Worm (Caenorhabditis elegans) whole organism, late embryonic: Measurements from ENCODE around the gene B0361.9.

Source experiments
- C08G9.2 ChIP-seq: sonication (generic microtip); optimal IDR thresholded peaks from 2 replicates; lab custom pipeline; 2016; ENCODE audit warnings: mild to moderate bottlenecking, missing genetic modification characterization, moderate library complexity, missing compliant biosample characterization
- C38D4.7 ChIP-seq: fragments of 200-800 bp; sonication (Bioruptor generic); optimal IDR thresholded peaks from 2 replicates; lab custom pipeline; 2018; ENCODE audit warnings: mild to moderate bottlenecking, missing genetic modification characterization, moderate library complexity, missing compliant biosample characterization
- F13H6.1 ChIP-seq: sonication (generic microtip); optimal IDR thresholded peaks from 2 replicates; lab custom pipeline; 2016; ENCODE audit warnings: missing genetic modification characterization, missing compliant biosample characterization
- K02D7.2 ChIP-seq: sonication (generic microtip); optimal IDR thresholded peaks from 2 replicates; lab custom pipeline; 2017; ENCODE audit warnings: mild to moderate bottlenecking, missing genetic modification characterization, missing compliant biosample characterization
- ahr-1 ChIP-seq: sonication (generic microtip); optimal IDR thresholded peaks from 2 replicates; lab custom pipeline; 2016; ENCODE audit warnings: missing genetic modification characterization, missing compliant biosample characterization
- ceh-14 ChIP-seq: sonication (generic microtip); optimal IDR thresholded peaks from 2 replicates; lab custom pipeline; 2016; ENCODE audit warnings: missing genotype, missing genetic modification characterization, missing compliant biosample characterization
- ceh-18 ChIP-seq: sonication (generic microtip); optimal IDR thresholded peaks from 2 replicates; lab custom pipeline; 2016; ENCODE audit warnings: missing genetic modification characterization, missing compliant biosample characterization
- ceh-19 ChIP-seq: fragments of 200-800 bp; sonication (Bioruptor generic); optimal IDR thresholded peaks from 2 replicates; lab custom pipeline; 2018; ENCODE audit warnings: mild to moderate bottlenecking, missing genetic modification characterization, missing compliant biosample characterization
- ceh-2 ChIP-seq: sonication (generic microtip); optimal IDR thresholded peaks from 2 replicates; lab custom pipeline; 2016; ENCODE audit warnings: missing genotype, missing genetic modification characterization, missing compliant biosample characterization
- ceh-22 ChIP-seq: sonication (generic microtip); optimal IDR thresholded peaks from 2 replicates; lab custom pipeline; 2017; ENCODE audit warnings: missing biosample characterization, missing genetic modification characterization
- ceh-31 ChIP-seq: sonication (generic microtip); optimal IDR thresholded peaks from 2 replicates; lab custom pipeline; 2016; ENCODE audit warnings: missing genetic modification characterization, missing compliant biosample characterization
- ceh-48 ChIP-seq: sonication (generic microtip); optimal IDR thresholded peaks from 2 replicates; lab custom pipeline; 2016; ENCODE audit warnings: missing genetic modification characterization, inconsistent platforms, missing compliant biosample characterization
- ceh-9 ChIP-seq: sonication (generic microtip); optimal IDR thresholded peaks from 2 replicates; lab custom pipeline; 2016; ENCODE audit warnings: mild to moderate bottlenecking, missing genetic modification characterization, inconsistent platforms, missing compliant biosample characterization
- dmd-4 ChIP-seq: sonication (generic microtip); optimal IDR thresholded peaks from 2 replicates; lab custom pipeline; 2016; ENCODE audit warnings: borderline replicate concordance, missing genetic modification characterization, missing compliant biosample characterization
- dve-1 ChIP-seq: sonication (generic microtip); optimal IDR thresholded peaks from 2 replicates; lab custom pipeline; 2017; ENCODE audit warnings: antibody characterized with exemption, mild to moderate bottlenecking, missing genetic modification characterization, missing compliant biosample characterization
- elt-4 ChIP-seq: sonication (generic microtip); optimal IDR thresholded peaks from 2 replicates; lab custom pipeline; 2016; ENCODE audit warnings: missing genetic modification characterization, missing compliant biosample characterization
- eyg-1 ChIP-seq: sonication (generic microtip); optimal IDR thresholded peaks from 2 replicates; lab custom pipeline; 2016; ENCODE audit warnings: missing genotype, missing genetic modification characterization, missing compliant biosample characterization
- fax-1 ChIP-seq: sonication (generic microtip); optimal IDR thresholded peaks from 2 replicates; lab custom pipeline; 2016; ENCODE audit warnings: missing genotype, missing genetic modification characterization, missing compliant biosample characterization
- fkh-10 ChIP-seq: fragments of 150-350 bp; optimal IDR thresholded peaks from 2 replicates; lab custom pipeline; 2014; ENCODE audit warnings: missing biosample characterization, missing genetic modification reagents, missing genetic modification characterization
- fkh-6 ChIP-seq: sonication (generic microtip); optimal IDR thresholded peaks from 2 replicates; lab custom pipeline; 2016; ENCODE audit warnings: missing genetic modification characterization, missing compliant biosample characterization
- hlh-13 ChIP-seq: fragments of 200-800 bp; sonication (Bioruptor generic); optimal IDR thresholded peaks from 2 replicates; lab custom pipeline; 2018; ENCODE audit warnings: mild to moderate bottlenecking, missing genetic modification characterization, missing compliant biosample characterization
- hlh-15 ChIP-seq: sonication (generic microtip); optimal IDR thresholded peaks from 2 replicates; lab custom pipeline; 2016; ENCODE audit warnings: missing genetic modification characterization, missing compliant biosample characterization
- hlh-30 ChIP-seq: sonication (generic microtip); optimal IDR thresholded peaks from 2 replicates; lab custom pipeline; 2017; ENCODE audit warnings: antibody characterized with exemption, missing genetic modification characterization, missing compliant biosample characterization; ENCODE audit not compliant: insufficient read depth
- hlh-8 ChIP-seq: sonication (generic microtip); optimal IDR thresholded peaks from 2 replicates; lab custom pipeline; 2016; ENCODE audit warnings: missing genotype, missing genetic modification characterization, missing compliant biosample characterization
- lim-6 ChIP-seq: sonication (generic microtip); optimal IDR thresholded peaks from 2 replicates; lab custom pipeline; 2016; ENCODE audit warnings: missing genetic modification characterization, missing compliant biosample characterization
- lin-11 ChIP-seq: fragments of 200-800 bp; sonication (Bioruptor generic); optimal IDR thresholded peaks from 2 replicates; lab custom pipeline; 2018; ENCODE audit warnings: mild to moderate bottlenecking, missing genetic modification characterization, missing compliant biosample characterization
- madf-2 ChIP-seq: sonication (generic microtip); optimal IDR thresholded peaks from 2 replicates; lab custom pipeline; 2017; ENCODE audit warnings: missing genetic modification characterization, missing compliant biosample characterization
- nfya-1 ChIP-seq: sonication (generic microtip); optimal IDR thresholded peaks from 2 replicates; lab custom pipeline; 2017; ENCODE audit warnings: missing genetic modification characterization, mild to moderate bottlenecking, missing compliant biosample characterization, antibody characterized with exemption, moderate library complexity
- nhr-232 ChIP-seq: sonication (generic microtip); optimal IDR thresholded peaks from 2 replicates; lab custom pipeline; 2016; ENCODE audit warnings: missing genetic modification characterization, missing compliant biosample characterization
- npax-4 ChIP-seq: sonication (generic microtip); optimal IDR thresholded peaks from 2 replicates; lab custom pipeline; 2016; ENCODE audit warnings: missing genetic modification characterization, missing compliant biosample characterization
- pag-3 ChIP-seq: sonication (generic microtip); optimal IDR thresholded peaks from 2 replicates; lab custom pipeline; 2016; ENCODE audit warnings: missing compliant biosample characterization, missing genetic modification characterization, borderline replicate concordance
- pat-9 ChIP-seq: fragments of 200-800 bp; sonication (Bioruptor generic); optimal IDR thresholded peaks from 2 replicates; lab custom pipeline; 2018; ENCODE audit warnings: mild to moderate bottlenecking, missing genetic modification characterization, moderate library complexity, missing compliant biosample characterization
- pax-1 ChIP-seq: fragments of 150-350 bp; optimal IDR thresholded peaks from 2 replicates; lab custom pipeline; 2014; ENCODE audit warnings: missing biosample characterization, missing genetic modification characterization
- pha-2 ChIP-seq: sonication (generic microtip); optimal IDR thresholded peaks from 2 replicates; lab custom pipeline; 2017; ENCODE audit warnings: mild to moderate bottlenecking, missing genetic modification characterization, missing compliant biosample characterization
- pha-4 ChIP-seq: fragments of 150-350 bp; optimal IDR thresholded peaks from 2 replicates; lab custom pipeline; 2018; ENCODE audit warnings: missing biosample characterization, missing genetic modification reagents, missing genetic modification characterization
- ref-2 ChIP-seq: sonication (generic microtip); optimal IDR thresholded peaks from 2 replicates; lab custom pipeline; 2016; ENCODE audit warnings: missing genetic modification characterization, missing compliant biosample characterization
- rnt-1 ChIP-seq: sonication (generic microtip); optimal IDR thresholded peaks from 2 replicates; lab custom pipeline; 2016; ENCODE audit warnings: missing genetic modification characterization, missing compliant biosample characterization
- sox-2 ChIP-seq: fragments of 200-800 bp; sonication (Bioruptor generic); IDR thresholded peaks from 2 replicates; pipeline ENCODE4 v1.3.6; 2022; ENCODE audit warnings: missing genetic modification reagents, missing genetic modification characterization, missing compliant biosample characterization
- tbx-2 ChIP-seq: sonication (generic microtip); optimal IDR thresholded peaks from 2 replicates; lab custom pipeline; 2016; ENCODE audit warnings: missing genetic modification characterization, missing compliant biosample characterization
- tbx-7 ChIP-seq: sonication (generic microtip); optimal IDR thresholded peaks from 2 replicates; lab custom pipeline; 2016; ENCODE audit warnings: missing genotype, missing genetic modification characterization, missing compliant biosample characterization
- ttx-3 ChIP-seq: sonication (generic microtip); optimal IDR thresholded peaks from 2 replicates; lab custom pipeline; 2016; ENCODE audit warnings: missing genetic modification reagents, missing genetic modification characterization, missing compliant biosample characterization
- zip-5 ChIP-seq: sonication (generic microtip); optimal IDR thresholded peaks from 2 replicates; lab custom pipeline; 2016; ENCODE audit warnings: missing genetic modification characterization, missing compliant biosample characterization
- ztf-16 ChIP-seq: sonication (generic microtip); optimal IDR thresholded peaks from 2 replicates; lab custom pipeline; 2017; ENCODE audit warnings: missing genetic modification characterization, missing compliant biosample characterization

Gene B0361.9

DNA sequence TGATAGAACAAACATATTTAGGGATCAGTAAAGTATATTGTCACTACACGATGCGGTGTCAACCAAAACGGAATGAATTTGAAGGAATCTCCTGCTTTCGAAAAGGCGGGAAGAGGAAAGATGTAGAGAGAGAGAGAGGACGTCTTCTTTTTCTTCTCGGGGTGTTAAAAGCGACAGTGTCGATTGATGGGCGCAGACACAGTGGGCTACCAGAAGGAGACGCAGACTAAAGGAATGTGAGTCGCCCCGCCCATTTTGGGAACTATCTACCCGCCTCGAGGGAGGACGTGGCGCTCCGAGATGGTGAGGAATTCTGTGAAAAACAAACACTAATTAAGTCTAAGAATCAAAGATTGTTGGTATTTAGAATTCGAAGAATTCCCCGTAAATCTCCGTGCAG lies at the start of gene B0361.9, which contains the start of gene B0361.14:
TSS of gene B0361.9 (minus strand) at position 166 of the 400 bp plus-strand sequence.
TSS of gene B0361.14 (minus strand) at position 66 of the 400 bp plus-strand sequence.
- TF ChIP-seq ceh-19 (GFP tag; lab: Kevin White, UChicago) (no peak), ref-2 (peak; percentile 6), pat-9 (tag; lab: Kevin White, UChicago) (no peak), F13H6.1 (no peak), ceh-14 (tag; lab: Kevin White, UChicago) (no peak), zip-5 (tag; lab: Kevin White, UChicago) (no peak), fkh-6 (tag; lab: Kevin White, UChicago) (no peak)

DNA sequence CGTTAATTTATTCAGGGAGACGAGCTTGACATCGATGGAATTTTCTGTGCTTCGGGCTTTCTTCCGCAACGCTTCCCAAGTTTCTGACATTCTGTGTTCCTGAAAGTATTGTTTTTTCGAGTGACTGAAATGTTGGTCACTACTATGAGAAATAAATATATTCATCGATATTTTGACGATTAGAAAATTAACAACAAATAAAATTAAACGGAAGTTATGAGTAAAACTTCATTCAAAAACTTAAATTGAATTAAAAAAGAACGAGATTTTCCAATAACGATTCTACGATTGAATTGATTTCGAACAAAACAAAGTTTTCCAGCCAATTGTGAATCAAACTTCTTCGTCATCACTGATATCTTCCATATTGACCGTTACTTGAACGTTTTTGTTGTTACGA lies 49.6 kb upstream of the B0361.9 start, which contains the start of gene gos-28:
TSS of gene gos-28 (minus strand) at position 101 of the 400 bp plus-strand sequence.
- no peak for TF ChIP-seq hlh-8 (tag; lab: Kevin White, UChicago)
- no peak for TF ChIP-seq ceh-19 (GFP tag; lab: Kevin White, UChicago)
- TF ChIP-seq eyg-1, result no peak
- TF ChIP-seq dve-1, result no peak
- no peak for TF ChIP-seq nhr-232 (tag; lab: Kevin White, UChicago)
- no peak for TF ChIP-seq sox-2 (GFP tag; lab: Robert Waterston, UW)
- TF ChIP-seq, all 69 proteins: peak for 0

- TF ChIP-seq F13H6.1 (no peak), elt-4 (tag; lab: Kevin White, UChicago) (no peak), madf-2 (tag; lab: Kevin White, UChicago) (no peak), ref-2 (no peak), fkh-6 (tag; lab: Kevin White, UChicago) (no peak), tbx-2 (no peak), ceh-48 (tag; lab: Kevin White, UChicago) (no peak), dve-1 (no peak), pax-1 (tag; lab: Kevin White, UChicago) (no peak), npax-4 (tag; lab: Kevin White, UChicago) (no peak), hlh-30 (tag; lab: Kevin White, UChicago) (no peak), zip-5 (tag; lab: Kevin White, UChicago) (no peak), ceh-9 (tag; lab: Kevin White, UChicago) (no peak), ceh-22 (no peak), lin-11 (tag; lab: Kevin White, UChicago) (no peak), hlh-15 (tag; lab: Kevin White, UChicago) (no peak), pag-3 (tag; lab: Kevin White, UChicago) (no peak), rnt-1 (tag; lab: Kevin White, UChicago) (no peak), dmd-4 (tag; lab: Kevin White, UChicago) (no peak)
These were observed 47.6 kb upstream of the B0361.9 start, which contains the start of gene F08F8.7 for ce11 chrIII:7347049-7347448. F08F8.7 (minus strand) TSS chrIII:7347149.

DNA sequence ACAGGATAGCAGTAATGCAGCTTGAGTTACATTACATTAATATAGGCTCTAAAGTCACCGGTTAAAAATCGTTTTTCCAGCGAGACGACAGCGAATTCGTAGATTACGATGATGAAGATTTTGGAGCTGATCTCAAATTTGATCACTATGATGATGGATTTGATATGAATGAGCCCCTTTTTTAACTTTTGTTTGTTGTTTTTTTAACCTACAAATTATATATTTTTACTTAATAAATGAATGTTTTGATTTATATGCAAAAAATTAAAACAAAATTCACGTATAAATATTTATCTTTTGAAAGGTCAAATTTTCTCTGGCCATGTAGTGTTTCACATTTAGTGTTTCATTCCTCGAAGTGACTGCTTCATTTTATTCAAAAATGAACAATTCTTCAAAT lies 44.0 kb upstream of the B0361.9 start, which contains the start of gene F08F8.6:
TSS of gene F08F8.6 (plus strand) at position 301 of the 400 bp plus-strand sequence.
- TF ChIP-seq ceh-2 (tag; lab: Kevin White, UChicago) (no peak), pag-3 (tag; lab: Kevin White, UChicago) (no peak), ahr-1 (tag; lab: Kevin White, UChicago) (no peak), C38D4.7 (GFP tag; lab: Kevin White, UChicago) (no peak), tbx-2 (no peak), ceh-9 (tag; lab: Kevin White, UChicago) (no peak), hlh-8 (tag; lab: Kevin White, UChicago) (no peak), ceh-18 (tag; lab: Kevin White, UChicago) (no peak), pha-4 (tag; lab: Kevin White, UChicago) (no peak), npax-4 (tag; lab: Kevin White, UChicago) (no peak), ceh-19 (GFP tag; lab: Kevin White, UChicago) (no peak), ztf-16 (tag; lab: Kevin White, UChicago) (no peak), nhr-232 (tag; lab: Kevin White, UChicago) (no peak), fkh-6 (tag; lab: Kevin White, UChicago) (no peak)

ce11 chrIII:7339138-7339537 lies 39.7 kb upstream of the B0361.9 start:
- TF ChIP-seq ztf-16 (tag; lab: Kevin White, UChicago), result no peak
- no peak for TF ChIP-seq fkh-10 (GFP tag; lab: Kevin White, UChicago)
- no peak for TF ChIP-seq ttx-3 (tag; lab: Kevin White, UChicago)
- TF ChIP-seq C08G9.2 (tag; lab: Kevin White, UChicago), result no peak
- no peak for TF ChIP-seq K02D7.2 (tag; lab: Kevin White, UChicago)
- TF ChIP-seq ceh-31 (tag; lab: Kevin White, UChicago), result no peak
- no peak for TF ChIP-seq pha-2 (tag; lab: Kevin White, UChicago)
- TF ChIP-seq madf-2 (tag; lab: Kevin White, UChicago), result no peak
- TF ChIP-seq ceh-22, result no peak
- no peak for TF ChIP-seq eyg-1
- no peak for TF ChIP-seq nfya-1
- no peak for TF ChIP-seq tbx-2
- TF ChIP-seq pax-1 (tag; lab: Kevin White, UChicago), result no peak
- TF ChIP-seq npax-4 (tag; lab: Kevin White, UChicago), result no peak
- no peak for TF ChIP-seq tbx-7 (tag; lab: Kevin White, UChicago)
- no peak for TF ChIP-seq hlh-13 (GFP tag; lab: Kevin White, UChicago)
- no peak for TF ChIP-seq lim-6 (tag; lab: Kevin White, UChicago)
- TF ChIP-seq fax-1, result no peak
